Worm (Caenorhabditis elegans): ENCODE results near the gene clec-25.

clec-25 gene

ce11 chrV:16861719-16862118 is 18.7 kb downstream of the clec-25 start, which contains the start of the genes clec-32 and clec-24:
TSS of gene clec-32 (minus strand) at chrV:16861819.
TSS of gene clec-24 (plus strand) at chrV:16862012.
- TF ChIP-seq dao-5 (tag; optimal IDR thresholded peaks at IDR 0.05) (no peak), W03F9.2 (tag; optimal IDR thresholded peaks at IDR 0.05) (no peak), him-1 (tag; optimal IDR thresholded peaks at IDR 0.05) (no peak)

ce11 chrV:16865404-16865803 is 22.4 kb downstream of the clec-25 start, which contains the start of gene clec-28:
TSS of gene clec-28 (plus strand) at chrV:16865704.
- TF ChIP-seq him-1 (tag; optimal IDR thresholded peaks at IDR 0.05) (no peak), dao-5 (tag; optimal IDR thresholded peaks at IDR 0.05) (no peak), W03F9.2 (tag; optimal IDR thresholded peaks at IDR 0.05) (no peak)

ce11 chrV:16869740-16870139 is 26.7 kb downstream of the clec-25 start, which contains the start of gene clec-33:
TSS of gene clec-33 (minus strand) at chrV:16869840.
- no peak for TF ChIP-seq W03F9.2 (tag; optimal IDR thresholded peaks at IDR 0.05)

- TF ChIP-seq him-1 (tag; optimal IDR thresholded peaks at IDR 0.05), result no peak
- no peak for TF ChIP-seq dao-5 (tag; optimal IDR thresholded peaks at IDR 0.05)
- no peak for TF ChIP-seq W03F9.2 (tag; optimal IDR thresholded peaks at IDR 0.05)
These were observed 28.3 kb downstream of the clec-25 start, which contains the start of gene thn-4 for ce11 chrV:16871387-16871786. TSS of gene thn-4 (minus strand) at chrV:16871487.

DNA sequence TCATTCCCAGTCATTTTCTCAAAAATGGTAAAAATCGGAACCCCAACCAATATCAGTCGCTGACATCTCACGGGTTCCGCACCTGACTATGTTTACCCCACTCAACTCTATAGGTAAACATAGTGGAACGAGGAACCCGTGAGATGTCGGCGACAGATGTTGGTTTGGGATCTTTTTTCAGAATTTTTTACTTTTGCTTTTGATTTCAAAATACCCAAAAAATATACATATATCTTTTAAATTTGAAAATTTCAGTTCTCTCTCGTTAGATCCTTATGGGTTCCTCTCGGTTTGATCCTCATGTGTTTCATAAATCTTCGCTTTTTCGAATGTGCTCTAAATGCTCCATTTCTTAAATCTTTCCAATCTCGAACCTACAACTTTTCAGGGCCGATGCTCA is 30.6 kb downstream of the clec-25 start, which contains the start of gene srw-23:
Gene srw-23, plus strand, starts transcription at position 301 of the 400 bp plus-strand sequence.
- TF ChIP-seq W03F9.2 (tag; optimal IDR thresholded peaks at IDR 0.05) (no peak), dao-5 (tag; optimal IDR thresholded peaks at IDR 0.05) (no peak), him-1 (tag; optimal IDR thresholded peaks at IDR 0.05) (no peak)

DNA sequence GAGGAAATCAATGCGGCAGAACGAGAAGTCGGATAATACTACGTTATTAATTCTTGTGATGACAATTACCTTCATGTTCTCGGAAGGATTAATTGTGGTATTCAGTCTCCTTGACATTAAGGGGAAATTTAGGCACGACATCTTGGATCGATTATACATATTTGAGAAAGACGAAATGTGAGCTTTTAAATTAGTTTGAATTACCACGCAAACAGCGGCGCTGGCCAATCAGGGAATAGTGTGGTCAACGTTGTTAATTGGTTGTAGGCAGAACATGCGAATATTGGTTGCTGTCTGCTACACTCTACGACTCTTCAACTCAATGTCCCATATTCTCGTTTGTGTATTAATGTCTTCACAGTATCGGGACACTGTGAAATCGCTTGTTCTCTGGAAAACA is 31.9 kb downstream of the clec-25 start, which contains the start of gene F49A5.10:
Gene F49A5.10, plus strand, starts transcription at position 301 of the 400 bp plus-strand sequence.
- no peak for TF ChIP-seq him-1 (tag; optimal IDR thresholded peaks at IDR 0.05)
- no peak for TF ChIP-seq W03F9.2 (tag; optimal IDR thresholded peaks at IDR 0.05)
- TF ChIP-seq dao-5 (tag; optimal IDR thresholded peaks at IDR 0.05), result no peak

DNA sequence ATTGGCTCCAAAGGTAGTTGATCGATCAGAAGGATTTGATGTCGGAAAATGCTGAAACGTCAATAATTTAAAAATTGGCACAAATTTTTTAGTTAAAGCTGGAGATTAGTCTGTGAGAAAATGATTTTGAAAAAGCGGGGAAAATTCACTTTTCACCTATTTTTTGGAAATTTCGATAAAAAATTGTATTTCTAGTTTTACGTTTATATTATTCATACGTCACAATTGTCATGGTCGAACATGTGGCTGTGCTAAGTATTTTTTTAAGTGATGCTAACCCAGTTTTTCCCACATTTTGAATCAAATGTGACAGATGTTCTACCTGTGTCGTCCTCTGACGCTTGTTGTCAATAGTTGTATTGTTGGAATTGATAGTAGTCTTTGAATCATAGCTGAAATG is 36.5 kb downstream of the clec-25 start:
- TF ChIP-seq him-1 (tag; optimal IDR thresholded peaks at IDR 0.05), result no peak
- TF ChIP-seq dao-5 (tag; optimal IDR thresholded peaks at IDR 0.05), result no peak
- TF ChIP-seq W03F9.2 (tag; optimal IDR thresholded peaks at IDR 0.05), result no peak

DNA sequence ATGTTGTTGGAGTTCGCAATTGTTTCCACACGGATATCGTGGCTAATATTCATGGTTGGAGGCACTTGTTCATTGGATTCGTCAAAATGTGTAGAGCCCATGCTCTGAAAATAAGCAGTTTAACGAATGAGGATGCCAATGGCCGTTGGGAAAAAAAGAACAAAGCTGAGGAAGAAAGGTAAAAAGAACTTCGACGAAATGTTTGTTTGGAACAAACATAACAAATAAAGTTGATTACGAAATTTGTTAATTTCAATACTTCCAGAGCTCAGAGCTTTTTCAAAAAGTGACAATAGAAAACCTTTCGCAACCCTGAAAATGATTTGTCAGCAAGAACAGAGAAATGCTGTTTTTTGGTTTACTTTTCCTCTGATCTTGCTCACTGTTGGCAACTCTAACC is 37.0 kb downstream of the clec-25 start, which contains the start of gene F09C6.3:
Gene F09C6.3, minus strand, starts transcription at position 101 of the 400 bp plus-strand sequence.
- TF ChIP-seq him-1 (tag; optimal IDR thresholded peaks at IDR 0.05) (no peak), W03F9.2 (tag; optimal IDR thresholded peaks at IDR 0.05) (no peak), dao-5 (tag; optimal IDR thresholded peaks at IDR 0.05) (no peak)

DNA sequence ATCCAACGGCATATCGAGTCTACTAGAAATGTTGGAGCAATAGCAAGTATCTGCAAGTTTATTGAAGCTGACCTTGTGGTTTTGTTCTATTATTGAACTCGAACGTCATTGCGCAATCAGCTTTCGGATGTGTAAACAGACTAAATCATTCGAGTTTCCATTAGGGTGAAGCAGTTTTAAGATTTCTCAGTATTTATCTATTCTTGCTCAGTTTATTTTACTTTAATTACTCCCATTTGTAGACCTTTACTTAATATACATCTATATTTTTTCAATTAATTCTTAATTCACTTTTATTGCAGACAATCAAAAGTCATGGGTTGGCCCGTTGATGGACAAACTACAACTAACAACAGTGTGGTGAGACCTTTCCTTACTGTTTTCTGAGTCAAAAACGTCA is 37.6 kb downstream of the clec-25 start, which contains the start of gene F09C6.14:
Gene F09C6.14, plus strand, starts transcription at position 301 of the 400 bp plus-strand sequence.
- TF ChIP-seq dao-5 (tag; optimal IDR thresholded peaks at IDR 0.05), result no peak
- TF ChIP-seq him-1 (tag; optimal IDR thresholded peaks at IDR 0.05), result no peak
- no peak for TF ChIP-seq W03F9.2 (tag; optimal IDR thresholded peaks at IDR 0.05)

ce11 chrV:16882260-16882918 is 39.3 kb downstream of the clec-25 start, which contains the start of the genes F09C6.11 and F09C6.12:
TSS of gene F09C6.11 (minus strand) at chrV:16882310.
TSS of gene F09C6.12 (plus strand) at chrV:16882868.
- TF ChIP-seq him-1 (tag; optimal IDR thresholded peaks at IDR 0.05), result no peak
- TF ChIP-seq W03F9.2 (tag; optimal IDR thresholded peaks at IDR 0.05), result no peak
- TF ChIP-seq dao-5 (tag; optimal IDR thresholded peaks at IDR 0.05), result no peak

DNA sequence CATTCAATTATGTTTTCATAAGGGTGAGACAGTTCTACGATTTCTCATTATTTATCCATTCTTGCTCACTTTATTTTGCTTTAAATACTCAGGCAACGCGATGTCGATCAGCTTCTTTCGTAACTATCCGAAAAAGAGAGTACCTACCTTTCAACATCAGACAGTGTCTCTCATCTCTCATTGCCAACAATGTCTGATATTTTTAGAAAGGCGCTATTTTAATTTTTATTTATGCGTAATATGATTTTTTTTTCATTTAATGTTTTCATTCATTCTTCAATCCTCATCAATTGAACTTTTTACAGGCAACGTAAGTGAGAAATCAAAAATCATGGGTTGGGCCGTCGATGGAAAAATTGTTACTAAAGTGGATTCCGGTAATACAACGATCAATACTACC is 41.7 kb downstream of the clec-25 start, which contains the start of gene F09C6.13:
Gene F09C6.13, plus strand, starts transcription at position 301 of the 400 bp plus-strand sequence.
- no peak for TF ChIP-seq W03F9.2 (tag; optimal IDR thresholded peaks at IDR 0.05)
- TF ChIP-seq him-1 (tag; optimal IDR thresholded peaks at IDR 0.05), result no peak
- no peak for TF ChIP-seq dao-5 (tag; optimal IDR thresholded peaks at IDR 0.05)

DNA sequence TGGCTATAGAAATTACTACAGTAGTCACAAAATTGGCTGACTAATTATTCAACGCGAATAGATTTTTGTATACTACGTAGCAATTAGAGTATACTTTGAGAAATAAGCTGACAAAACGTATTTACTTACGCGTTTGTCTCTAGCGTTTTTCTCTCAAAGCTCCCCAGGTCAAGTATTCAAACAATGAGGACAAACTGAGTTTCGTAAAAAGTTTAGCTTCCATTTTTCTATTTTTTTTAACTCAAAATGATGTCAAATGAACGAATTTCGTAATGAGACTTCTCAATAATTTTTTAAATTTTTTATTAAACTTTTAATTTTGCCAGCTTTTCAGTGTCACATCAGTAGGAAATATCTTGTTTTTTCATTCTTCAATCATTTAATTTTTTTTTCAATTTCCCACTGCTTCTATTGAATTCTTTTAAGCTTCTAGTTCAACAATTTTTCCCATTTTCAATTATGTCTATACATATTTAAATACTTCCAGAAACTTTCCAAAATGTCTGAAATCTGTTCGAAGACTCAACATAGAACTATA is 45.8 kb downstream of the clec-25 start, which contains the start of the genes ifas-2 and fbxa-44:
Gene ifas-2, minus strand, starts transcription at position 101 of the 538 bp plus-strand sequence.
Gene fbxa-44, plus strand, starts transcription at position 488 of the 538 bp plus-strand sequence.
- TF ChIP-seq dao-5 (tag; optimal IDR thresholded peaks at IDR 0.05) (no peak), W03F9.2 (tag; optimal IDR thresholded peaks at IDR 0.05) (no peak)

DNA sequence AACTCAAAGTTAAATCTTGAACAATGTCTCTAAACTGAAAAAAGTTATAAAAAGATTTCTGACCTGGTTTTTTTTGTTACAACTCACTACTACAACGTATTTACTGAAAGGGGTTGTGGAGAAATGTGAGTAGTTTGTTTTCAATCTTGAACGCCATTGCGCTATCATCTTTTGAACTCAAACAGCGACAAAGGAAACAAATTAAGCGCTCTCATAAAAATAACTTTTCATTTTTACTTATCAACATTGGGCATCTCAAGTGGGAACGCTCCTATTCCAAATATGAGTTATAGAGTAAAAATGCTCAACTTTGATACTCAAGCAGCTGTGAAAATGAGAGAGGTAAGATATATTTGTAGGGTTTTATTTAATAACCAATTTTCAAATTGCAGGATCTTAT is 50.4 kb downstream of the clec-25 start, which contains the start of gene F09C6.15:
Gene F09C6.15, plus strand, starts transcription at position 301 of the 400 bp plus-strand sequence.
- TF ChIP-seq him-1 (tag; optimal IDR thresholded peaks at IDR 0.05), result no peak
- TF ChIP-seq dao-5 (tag; optimal IDR thresholded peaks at IDR 0.05), result no peak
- no peak for TF ChIP-seq W03F9.2 (tag; optimal IDR thresholded peaks at IDR 0.05)
